Worm (Caenorhabditis elegans) whole organism, young adult: ENCODE measurements around the gene rpl-7A.

Experiments used
- B0261.1 ChIP-seq: sonication (generic microtip); optimal IDR thresholded peaks from 2 replicates; lab custom pipeline; 2016; ENCODE audit warnings: mild to moderate bottlenecking, missing genetic modification characterization, moderate library complexity, missing compliant biosample characterization
- F10E7.11 ChIP-seq: sonication (generic microtip); optimal IDR thresholded peaks from 2 replicates; lab custom pipeline; 2017; ENCODE audit warnings: mild to moderate bottlenecking, missing genetic modification characterization, moderate library complexity, missing compliant biosample characterization
- F39B2.1 ChIP-seq: fragments of 200-800 bp; sonication (Bioruptor generic); IDR thresholded peaks from 2 replicates; pipeline ENCODE4 v1.3.6; 2022; ENCODE audit warnings: missing genetic modification reagents, missing genetic modification characterization, missing compliant biosample characterization
- F52B5.7 ChIP-seq: sonication (generic microtip); optimal IDR thresholded peaks from 2 replicates; lab custom pipeline; 2016; ENCODE audit warnings: mild to moderate bottlenecking, missing genetic modification characterization, missing compliant biosample characterization
- F55B11.4 ChIP-seq: sonication (generic microtip); optimal IDR thresholded peaks from 2 replicates; lab custom pipeline; 2016; ENCODE audit warnings: missing compliant biosample characterization, missing genetic modification characterization, borderline replicate concordance; ENCODE audit not compliant: insufficient read depth
- T07F8.4 ChIP-seq: sonication (generic microtip); optimal IDR thresholded peaks from 2 replicates; lab custom pipeline; 2016; ENCODE audit warnings: mild to moderate bottlenecking, missing genetic modification characterization, moderate library complexity, missing compliant biosample characterization
- Y53G8AR.9 ChIP-seq: fragments of 200-800 bp; sonication (Bioruptor generic); conservative IDR thresholded peaks from 2 replicates; pipeline ENCODE4 v1.3.6; 2022; ENCODE audit warnings: missing genetic modification reagents, missing genetic modification characterization, missing compliant biosample characterization
- Y67H2A.10 ChIP-seq: fragments of 200-800 bp; sonication (Bioruptor generic); conservative IDR thresholded peaks from 2 replicates; pipeline ENCODE4 v1.3.6; 2022; ENCODE audit warnings: missing genetic modification reagents, missing genetic modification characterization, missing compliant biosample characterization
- ama-1 ChIP-seq, 3 experiments: fragments of 150-350 bp in 1 of 3; sonication (generic microtip) in 2 of 3; optimal IDR thresholded peaks; 2 replicates each; lab custom pipeline; 2014 to 2018; ENCODE audit warnings: missing biosample characterization in 2 of 3, missing genetic modification characterization in 2 of 3, missing genetic modification reagents in 2 of 3
- aptf-3 ChIP-seq: fragments of 200-800 bp; sonication (Bioruptor generic); IDR thresholded peaks from 2 replicates; pipeline ENCODE4 v1.3.6; 2022; ENCODE audit warnings: missing genetic modification characterization, missing compliant biosample characterization
- athp-1 ChIP-seq: sonication (generic microtip); optimal IDR thresholded peaks from 2 replicates; lab custom pipeline; 2017; ENCODE audit warnings: mild to moderate bottlenecking, missing genetic modification characterization, missing compliant biosample characterization
- bed-2 ChIP-seq: fragments of 200-800 bp; sonication (Bioruptor generic); IDR thresholded peaks from 2 replicates; pipeline ENCODE4 v1.3.6; 2022; ENCODE audit warnings: missing genetic modification reagents, missing genetic modification characterization, missing compliant biosample characterization
- cebp-1 ChIP-seq, 2 experiments: fragments of 200-800 bp in 1 of 2; sonication (Bioruptor generic) in 1 of 2; sonication (generic microtip) in 1 of 2; IDR thresholded peaks in 1 of 2; optimal IDR thresholded peaks in 1 of 2; 2 replicates each; pipeline versions ENCODE4 v1.3.6 to Lab custom; 2017 to 2022; ENCODE audit warnings: missing compliant biosample characterization in 2 of 2, missing genetic modification characterization in 2 of 2, mild to moderate bottlenecking in 1 of 2, missing genetic modification reagents in 1 of 2, moderate library complexity in 1 of 2
- ceh-100 ChIP-seq: fragments of 200-800 bp; sonication (Bioruptor generic); IDR thresholded peaks from 2 replicates; pipeline ENCODE4 v1.3.6; 2022; ENCODE audit warnings: missing genetic modification reagents, missing genetic modification characterization, missing compliant biosample characterization
- ceh-40 ChIP-seq: fragments of 200-800 bp; sonication (Bioruptor generic); IDR thresholded peaks from 2 replicates; pipeline ENCODE4 v1.3.6; 2022; ENCODE audit warnings: missing genetic modification characterization, missing compliant biosample characterization
- ceh-58 ChIP-seq: fragments of 200-800 bp; sonication (Bioruptor generic); IDR thresholded peaks from 2 replicates; pipeline ENCODE4 v1.3.6; 2022; ENCODE audit warnings: missing genetic modification characterization, missing compliant biosample characterization
- die-1 ChIP-seq: sonication (generic microtip); optimal IDR thresholded peaks from 2 replicates; lab custom pipeline; 2016; ENCODE audit warnings: missing genotype, mild to moderate bottlenecking, missing genetic modification characterization, missing compliant biosample characterization
- egrh-3 ChIP-seq: fragments of 200-800 bp; sonication (Bioruptor generic); IDR thresholded peaks from 2 replicates; pipeline ENCODE4 v1.3.6; 2022; ENCODE audit warnings: missing genetic modification reagents, missing genetic modification characterization, missing compliant biosample characterization
- him-1 ChIP-seq: sonication (generic microtip); optimal IDR thresholded peaks from 2 replicates; lab custom pipeline; 2016; ENCODE audit warnings: missing genotype, missing genetic modification reagents, missing genetic modification characterization, missing compliant biosample characterization
- hmg-20 ChIP-seq: fragments of 200-800 bp; sonication (Bioruptor generic); IDR thresholded peaks from 2 replicates; pipeline ENCODE4 v1.3.6; 2022; ENCODE audit warnings: missing genetic modification reagents, missing genetic modification characterization, missing compliant biosample characterization
- lin-35 ChIP-seq, 3 experiments: fragments of 150-350 bp in 2 of 3; sonication (generic microtip) in 1 of 3; optimal IDR thresholded peaks; 2 replicates each; lab custom pipeline; 2014 to 2018; ENCODE audit warnings: missing biosample characterization in 3 of 3, missing genetic modification characterization in 3 of 3, missing genetic modification reagents in 3 of 3
- lin-40 ChIP-seq: sonication (generic microtip); optimal IDR thresholded peaks from 2 replicates; lab custom pipeline; 2016; ENCODE audit warnings: missing genetic modification characterization, mild to moderate bottlenecking, missing compliant biosample characterization, missing genotype, missing genetic modification reagents
- lin-54 ChIP-seq: fragments of 200-800 bp; sonication (Bioruptor generic); optimal IDR thresholded peaks from 2 replicates; lab custom pipeline; 2018; ENCODE audit warnings: mild to moderate bottlenecking, missing genetic modification characterization, missing compliant biosample characterization
- madf-6 ChIP-seq: fragments of 200-800 bp; sonication (Bioruptor generic); IDR thresholded peaks from 2 replicates; pipeline ENCODE4 v1.3.6; 2022; ENCODE audit warnings: missing genetic modification reagents, missing genetic modification characterization, missing compliant biosample characterization
- mcd-1 ChIP-seq: fragments of 200-800 bp; sonication (Bioruptor generic); IDR thresholded peaks from 2 replicates; pipeline ENCODE4 v1.3.6; 2022; ENCODE audit warnings: missing genetic modification reagents, missing genetic modification characterization, missing compliant biosample characterization
- mxl-1 ChIP-seq: sonication (generic microtip); optimal IDR thresholded peaks from 2 replicates; lab custom pipeline; 2016; ENCODE audit warnings: missing genetic modification characterization, missing compliant biosample characterization
- nhr-179 ChIP-seq: sonication (generic microtip); optimal IDR thresholded peaks from 2 replicates; lab custom pipeline; 2016; ENCODE audit warnings: mild to moderate bottlenecking, missing genetic modification characterization, missing compliant biosample characterization
- nhr-80 ChIP-seq: sonication (generic microtip); optimal IDR thresholded peaks from 2 replicates; lab custom pipeline; 2016; ENCODE audit warnings: missing genetic modification characterization, missing compliant biosample characterization
- rpc-1 ChIP-seq, 2 experiments: fragments of 150-350 bp in 1 of 2; sonication (generic microtip) in 1 of 2; optimal IDR thresholded peaks; 2 replicates each; lab custom pipeline; 2014 to 2018; ENCODE audit warnings: missing biosample characterization in 1 of 2, missing genetic modification characterization in 1 of 2, missing genetic modification reagents in 1 of 2, missing genotype in 1 of 2
- sdz-38 ChIP-seq: sonication (generic microtip); optimal IDR thresholded peaks from 2 replicates; lab custom pipeline; 2016; ENCODE audit warnings: missing genotype, missing genetic modification characterization, missing compliant biosample characterization
- snpc-3.4 ChIP-seq: sonication (generic microtip); optimal IDR thresholded peaks from 2 replicates; lab custom pipeline; 2017; ENCODE audit warnings: missing genetic modification characterization, mild to moderate bottlenecking, missing compliant biosample characterization, antibody characterized with exemption, moderate library complexity, missing genotype, missing genetic modification reagents
- somi-1 ChIP-seq: fragments of 200-800 bp; sonication (Bioruptor generic); optimal IDR thresholded peaks from 2 replicates; lab custom pipeline; 2018; ENCODE audit warnings: mild to moderate bottlenecking, missing genetic modification characterization, missing compliant biosample characterization
- unc-62 ChIP-seq: fragments of 150-350 bp; optimal IDR thresholded peaks from 2 replicates; lab custom pipeline; 2014; ENCODE audit warnings: missing biosample characterization, missing genetic modification reagents, missing genetic modification characterization
- zfh-2 ChIP-seq: fragments of 200-800 bp; sonication (Bioruptor generic); conservative IDR thresholded peaks from 2 replicates; pipeline ENCODE4 v1.3.6; 2022; ENCODE audit warnings: missing genetic modification reagents, missing genetic modification characterization, missing compliant biosample characterization
- zim-3 ChIP-seq: sonication (generic microtip); optimal IDR thresholded peaks from 2 replicates; lab custom pipeline; 2017; ENCODE audit warnings: mild to moderate bottlenecking, missing genetic modification characterization, moderate library complexity, missing compliant biosample characterization
- ztf-18 ChIP-seq: sonication (generic microtip); optimal IDR thresholded peaks from 2 replicates; lab custom pipeline; 2016; ENCODE audit warnings: missing genotype, mild to moderate bottlenecking, missing genetic modification characterization, missing compliant biosample characterization
- ztf-25 ChIP-seq: fragments of 200-800 bp; sonication (Bioruptor generic); IDR thresholded peaks from 2 replicates; pipeline ENCODE4 v1.3.6; 2022; ENCODE audit warnings: missing genetic modification reagents, missing genetic modification characterization, missing compliant biosample characterization
- ztf-26 ChIP-seq: sonication (generic microtip); optimal IDR thresholded peaks from 2 replicates; lab custom pipeline; 2017; ENCODE audit warnings: missing genetic modification characterization, missing compliant biosample characterization

The rpl-7A gene

ce11 chrIV:4406054-4406539, 15.7 kb upstream of the rpl-7A start (continued):
- TF ChIP-seq ztf-18 (tag; lab: Kevin White, UChicago): peak; percentile 23

- TF ChIP-seq zim-3 (tag; lab: Kevin White, UChicago) (peak; percentile 6), nhr-80 (tag; lab: Kevin White, UChicago) (peak; percentile 49), F52B5.7 (tag; lab: Kevin White, UChicago) (no peak), lin-54 (peak; percentile 2)
Measured at ce11 chrIV:4405126-4405525, 14.7 kb upstream of the rpl-7A start, which contains the start of gene Y24D9A.7. Gene Y24D9A.7, minus strand, starts transcription at chrIV:4405171.

- TF ChIP-seq Y53G8AR.9 (no peak), mcd-1 (GFP tag; lab: Robert Waterston, UW) (0 out of 2 replicates have a peak, but pooled peaks have one; percentile 24), zfh-2 (GFP tag; lab: Robert Waterston, UW) (0 out of 2 replicates have a peak, but pooled peaks have one; percentile 10), nhr-80 (tag; lab: Kevin White, UChicago) (no peak), hmg-20 (no peak)
Measured at ce11 chrIV:4403870-4404269, 13.5 kb upstream of the rpl-7A start.

- TF ChIP-seq ztf-26 (tag; lab: Kevin White, UChicago): peak; percentile 17
- TF ChIP-seq athp-1 (tag; lab: Kevin White, UChicago): no peak
- peak; percentile 21 for TF ChIP-seq lin-40 (tag; lab: Kevin White, UChicago)
- TF ChIP-seq ceh-58: no peak
- no peak for TF ChIP-seq ceh-40 (GFP tag; lab: Robert Waterston, UW)
- TF ChIP-seq Y67H2A.10 (GFP tag; lab: Robert Waterston, UW): no peak
- TF ChIP-seq ceh-100 (GFP tag; lab: Robert Waterston, UW): no peak
- no peak for TF ChIP-seq madf-6
- TF ChIP-seq B0261.1 (tag; lab: Kevin White, UChicago): no peak
- no peak for TF ChIP-seq lin-54
- peak; percentile 1 for TF ChIP-seq somi-1 (GFP tag; lab: Kevin White, UChicago)
- no peak for TF ChIP-seq cebp-1 (GFP tag; IDR thresholded peaks at IDR 0.05; lab: Robert Waterston, UW)
- TF ChIP-seq cebp-1 (tag; optimal IDR thresholded peaks at IDR 0.05; lab: Kevin White, UChicago): no peak
- no peak for TF ChIP-seq Y53G8AR.9
- TF ChIP-seq egrh-3: no peak
- TF ChIP-seq ztf-25: no peak
- no peak for TF ChIP-seq F39B2.1 (GFP tag; lab: Robert Waterston, UW)
- TF ChIP-seq aptf-3 (GFP tag; lab: Robert Waterston, UW): no peak
- TF ChIP-seq F55B11.4 (tag; lab: Kevin White, UChicago): no peak
- TF ChIP-seq T07F8.4 (tag; lab: Kevin White, UChicago): no peak
- TF ChIP-seq, all 124 proteins: peak for 3
Measured at ce11 chrIV:4402413-4402812, 12.0 kb upstream of the rpl-7A start.

ce11 chrIV:4400350-4401326, 10.2 kb upstream of the rpl-7A start, which contains the start of gene Y24D9A.6:
Gene Y24D9A.6, minus strand, starts transcription at chrIV:4400400.
- TF ChIP-seq rpc-1 (optimal IDR thresholded peaks at IDR 0.05; lab: Kevin White, UChicago) (no peak), rpc-1 (tag; optimal IDR thresholded peaks at IDR 0.05; lab: Kevin White, UChicago) (no peak), snpc-3.4 (tag; lab: Kevin White, UChicago) (no peak), die-1 (tag; lab: Kevin White, UChicago) (no peak), nhr-80 (tag; lab: Kevin White, UChicago) (peak; percentile 1), ama-1 (optimal IDR thresholded peaks at IDR 0.05; lab: Kevin White, UChicago) (no peak), ama-1 (GFP tag; optimal IDR thresholded peaks at IDR 0.05; lab: Kevin White, UChicago) (no peak), F39B2.1 (GFP tag; lab: Robert Waterston, UW) (no peak), bed-2 (no peak), ztf-26 (tag; lab: Kevin White, UChicago) (peak; percentile 91), him-1 (no peak), mxl-1 (no peak), sdz-38 (tag; lab: Kevin White, UChicago) (no peak), mcd-1 (GFP tag; lab: Robert Waterston, UW) (peak; percentile 60), nhr-179 (no peak), F10E7.11 (tag; lab: Kevin White, UChicago) (no peak), lin-35 (GFP tag; optimal IDR thresholded peaks at IDR 0.05; lab: Kevin White, UChicago) (peak in 1 of 3 experiments; percentile 19), unc-62 (no peak)
